Worm (Caenorhabditis elegans): Measurements from ENCODE around the gene gldi-5.

- TF ChIP-seq pha-4 (tag; optimal IDR thresholded peaks at IDR 0.05): no peak
- no peak for TF ChIP-seq rnt-1 (tag; optimal IDR thresholded peaks at IDR 0.05)
- no peak for TF ChIP-seq nhr-11 (tag; optimal IDR thresholded peaks at IDR 0.05)
- TF ChIP-seq Y22D7AL.16 (tag; optimal IDR thresholded peaks at IDR 0.05): no peak
- no peak for TF ChIP-seq dve-1 (tag; optimal IDR thresholded peaks at IDR 0.05)
- no peak for TF ChIP-seq fkh-6 (tag; optimal IDR thresholded peaks at IDR 0.05)
- no peak for TF ChIP-seq ceh-30 (tag; optimal IDR thresholded peaks at IDR 0.05)
- no peak for TF ChIP-seq nhr-232 (tag; optimal IDR thresholded peaks at IDR 0.05)
- TF ChIP-seq elt-2 (tag; optimal IDR thresholded peaks at IDR 0.05): no peak
- no peak for TF ChIP-seq eyg-1 (tag; optimal IDR thresholded peaks at IDR 0.05)
Measured at ce11 chrIII:3730475-3730874, 4.2 kb upstream of the gldi-5 start, which contains the start of gene F34D10.8.
